Fruit fly (Drosophila melanogaster): ENCODE results near the gene CG15209.

- TF ChIP-seq Abd-B (GFP tag; optimal IDR thresholded peaks at IDR 0.05): no peak
- no peak for TF ChIP-seq lola (GFP tag; optimal IDR thresholded peaks at IDR 0.05)
- TF ChIP-seq dsf (GFP tag; optimal IDR thresholded peaks at IDR 0.05; ENCODE audit: borderline replicate concordance): no peak
- TF ChIP-seq Vsx2 (GFP tag; optimal IDR thresholded peaks at IDR 0.05; ENCODE audit: partially characterized antibody): no peak
These were observed 16.5 kb upstream of the CG15209 start for dm6 chrX:10825349-10826129.

All from whole organism, wandering third instar larva.